Fruit fly (Drosophila melanogaster) whole organism, embryonic: Measurements from ENCODE around the gene Or85c.
A peak's percentile ranks its signal among the peaks of the same experiment; 100 is the strongest.

ENCODE experiments used
- Aef1 ChIP-seq: fragments of 200-800 bp; sonication (Bioruptor generic); IDR thresholded peaks from 3 replicates; pipeline ENCODE4 v1.3.6; 2022; ENCODE audit warnings: missing biosample characterization, missing genetic modification characterization
- Antp ChIP-seq: fragments of 200-800 bp; sonication (Bioruptor generic); optimal IDR thresholded peaks from 3 replicates; lab custom pipeline; 2016; ENCODE audit warnings: missing biosample characterization, missing genetic modification characterization
- BEAF-32 ChIP-seq: fragments of 200-800 bp; sonication (Bioruptor generic); optimal IDR thresholded peaks from 3 replicates; lab custom pipeline; 2017; ENCODE audit warnings: missing biosample characterization, missing genetic modification characterization, mild to moderate bottlenecking, moderate library complexity, missing genetic modification reagents
- CG1024 ChIP-seq: fragments of 200-800 bp; sonication (Bioruptor generic); IDR thresholded peaks from 2 replicates; pipeline ENCODE4 v1.3.6; 2022; ENCODE audit warnings: missing biosample characterization, missing genetic modification characterization
- CG10543 ChIP-seq: fragments of 200-800 bp; sonication (Bioruptor generic); optimal IDR thresholded peaks from 3 replicates; lab custom pipeline; 2017; ENCODE audit warnings: missing biosample characterization, mild to moderate bottlenecking, missing genetic modification characterization, moderate library complexity
- CG14667 ChIP-seq: fragments of 200-800 bp; sonication (Bioruptor generic); IDR thresholded peaks from 2 replicates; pipeline ENCODE4 v1.3.6; 2022; ENCODE audit warnings: missing biosample characterization, missing genetic modification characterization
- CG14965 ChIP-seq: fragments of 200-800 bp; sonication (Bioruptor generic); optimal IDR thresholded peaks from 2 replicates; lab custom pipeline; 2016; ENCODE audit warnings: missing biosample characterization, missing genetic modification characterization, borderline replicate concordance
- CG15011 ChIP-seq: fragments of 200-800 bp; sonication (Bioruptor generic); optimal IDR thresholded peaks from 3 replicates; lab custom pipeline; 2018; ENCODE audit warnings: missing biosample characterization, mild to moderate bottlenecking, missing genetic modification characterization
- CG15514 ChIP-seq: fragments of 200-800 bp; sonication (Bioruptor generic); optimal IDR thresholded peaks from 3 replicates; lab custom pipeline; 2017; ENCODE audit warnings: missing biosample characterization, missing genetic modification characterization, mild to moderate bottlenecking, moderate library complexity, missing genetic modification reagents
- CG16813 ChIP-seq: fragments of 200-800 bp; sonication (Bioruptor generic); IDR thresholded peaks from 3 replicates; pipeline ENCODE4 v1.3.6; 2022; ENCODE audit warnings: missing biosample characterization, missing genetic modification characterization; ENCODE audit not compliant: partially characterized antibody
- CG2129 ChIP-seq: fragments of 200-800 bp; sonication (Bioruptor generic); IDR thresholded peaks from 2 replicates; pipeline ENCODE4 v1.3.6; 2022; ENCODE audit warnings: missing biosample characterization, missing genetic modification characterization; ENCODE audit not compliant: partially characterized antibody
- CG2712 ChIP-seq: fragments of 200-800 bp; optimal IDR thresholded peaks from 3 replicates; lab custom pipeline; 2019; ENCODE audit warnings: missing biosample characterization, mild to moderate bottlenecking, missing genetic modification characterization, moderate library complexity
- CG30403 ChIP-seq: fragments of 200-800 bp; sonication (Bioruptor generic); optimal IDR thresholded peaks from 3 replicates; lab custom pipeline; 2016; ENCODE audit warnings: missing biosample characterization, missing genetic modification characterization
- CG32772 ChIP-seq: fragments of 200-800 bp; sonication (Bioruptor generic); IDR thresholded peaks from 2 replicates; pipeline ENCODE4 v1.3.6; 2022; ENCODE audit warnings: missing biosample characterization, missing genetic modification characterization
- CG34376 ChIP-seq: fragments of 200-800 bp; sonication (Bioruptor generic); optimal IDR thresholded peaks from 2 replicates; lab custom pipeline; 2018; ENCODE audit warnings: missing biosample characterization, mild to moderate bottlenecking, missing genetic modification characterization
- CG4424 ChIP-seq: fragments of 200-800 bp; sonication (Bioruptor generic); optimal IDR thresholded peaks from 3 replicates; lab custom pipeline; 2016; ENCODE audit warnings: missing biosample characterization, missing genetic modification characterization
- CG4617 ChIP-seq: fragments of 200-800 bp; sonication (Bioruptor generic); optimal IDR thresholded peaks from 3 replicates; lab custom pipeline; 2016; ENCODE audit warnings: missing biosample characterization, missing genetic modification characterization, borderline replicate concordance
- CG9609 ChIP-seq: fragments of 200-800 bp; sonication (Bioruptor generic); optimal IDR thresholded peaks from 3 replicates; lab custom pipeline; 2016; ENCODE audit warnings: missing biosample characterization, missing genetic modification characterization
- CoRest ChIP-seq: fragments of 200-800 bp; sonication (Bioruptor generic); optimal IDR thresholded peaks from 3 replicates; lab custom pipeline; 2018; ENCODE audit warnings: missing biosample characterization, mild to moderate bottlenecking, missing genetic modification characterization, moderate library complexity
- CrebB ChIP-seq: fragments of 200-800 bp; sonication (Bioruptor generic); optimal IDR thresholded peaks from 3 replicates; lab custom pipeline; 2018; ENCODE audit warnings: missing biosample characterization, mild to moderate bottlenecking, missing genetic modification characterization
- D ChIP-seq, 2 experiments: fragments of 200-800 bp in 1 of 2; fragments of >200 bp in 1 of 2; sonication (Bioruptor generic) in 1 of 2; optimal IDR thresholded peaks; 2 replicates in 1 of 2; 3 replicates in 1 of 2; lab custom pipeline; 2017; ENCODE audit warnings: mild to moderate bottlenecking in 1 of 2, missing biosample characterization in 1 of 2, missing genetic modification characterization in 1 of 2, missing genetic modification reagents in 1 of 2
- Dref ChIP-seq: fragments of 200-800 bp; sonication (Bioruptor generic); IDR thresholded peaks from 2 replicates; pipeline ENCODE4 v1.3.6; 2022; ENCODE audit warnings: missing biosample characterization, missing genetic modification characterization
- Ets97D ChIP-seq: fragments of 200-800 bp; sonication (Bioruptor generic); optimal IDR thresholded peaks from 3 replicates; lab custom pipeline; 2016; ENCODE audit warnings: missing biosample characterization, missing genetic modification characterization
- HmgD ChIP-seq: fragments of 200-800 bp; sonication (Bioruptor generic); optimal IDR thresholded peaks from 3 replicates; lab custom pipeline; 2016; ENCODE audit warnings: missing biosample characterization, missing genetic modification characterization
- Lhr ChIP-seq: fragments of 200-800 bp; sonication (Bioruptor generic); optimal IDR thresholded peaks from 3 replicates; lab custom pipeline; 2017; ENCODE audit warnings: mild to moderate bottlenecking, missing biosample characterization, missing genetic modification reagents, missing genetic modification characterization
- Mes4 ChIP-seq: fragments of 200-800 bp; sonication (Bioruptor generic); optimal IDR thresholded peaks from 2 replicates; lab custom pipeline; 2016; ENCODE audit warnings: missing biosample characterization, missing genetic modification characterization
- Myb ChIP-seq: fragments of 200-800 bp; sonication (Bioruptor generic); optimal IDR thresholded peaks from 2 replicates; lab custom pipeline; 2016; ENCODE audit warnings: missing biosample characterization, missing genetic modification characterization
- Rfx ChIP-seq: fragments of 200-800 bp; sonication (Bioruptor generic); IDR thresholded peaks from 2 replicates; pipeline ENCODE4 v1.3.6; 2022; ENCODE audit warnings: missing biosample characterization, missing genetic modification characterization
- Taf1 ChIP-seq: fragments of 200-800 bp; sonication (Bioruptor generic); IDR thresholded peaks from 2 replicates; pipeline ENCODE4 v1.3.6; 2022; ENCODE audit warnings: missing biosample characterization, missing genetic modification characterization
- abd-A ChIP-seq: fragments of 200-800 bp; sonication (Bioruptor generic); optimal IDR thresholded peaks from 3 replicates; lab custom pipeline; 2019; ENCODE audit warnings: missing biosample characterization, mild to moderate bottlenecking, missing genetic modification characterization, moderate library complexity
- bbx ChIP-seq: fragments of 200-800 bp; sonication (Bioruptor generic); IDR thresholded peaks from 2 replicates; pipeline ENCODE4 v1.3.6; 2022; ENCODE audit warnings: missing biosample characterization, missing genetic modification characterization; ENCODE audit not compliant: partially characterized antibody
- bcd ChIP-seq: fragments of 200-800 bp; sonication (Bioruptor generic); optimal IDR thresholded peaks from 2 replicates; lab custom pipeline; 2017; ENCODE audit warnings: missing biosample characterization, mild to moderate bottlenecking, missing genetic modification characterization
- chif ChIP-seq, 2 experiments: fragments of 200-800 bp; sonication (Bioruptor generic); optimal IDR thresholded peaks; 3 replicates each; lab custom pipeline; 2016; ENCODE audit warnings: missing biosample characterization in 2 of 2, missing genetic modification characterization in 2 of 2
- chm ChIP-seq: fragments of 200-800 bp; sonication (Bioruptor generic); IDR thresholded peaks from 2 replicates; pipeline ENCODE4 v1.3.6; 2022; ENCODE audit warnings: missing biosample characterization, missing genetic modification characterization
- her ChIP-seq: fragments of 200-800 bp; sonication (Bioruptor generic); optimal IDR thresholded peaks from 2 replicates; lab custom pipeline; 2016; ENCODE audit warnings: missing biosample characterization, missing genetic modification characterization
- inv ChIP-seq: fragments of 200-800 bp; sonication (Bioruptor generic); IDR thresholded peaks from 2 replicates; pipeline ENCODE4 v1.3.6; 2022; ENCODE audit warnings: missing biosample characterization, missing genetic modification characterization; ENCODE audit not compliant: partially characterized antibody
- knrl ChIP-seq: fragments of 200-800 bp; sonication (Bioruptor generic); IDR thresholded peaks from 3 replicates; pipeline ENCODE4 v1.3.6; 2022; ENCODE audit warnings: missing biosample characterization, missing genetic modification characterization; ENCODE audit not compliant: partially characterized antibody
- lilli ChIP-seq: fragments of 200-800 bp; sonication (Bioruptor generic); optimal IDR thresholded peaks from 3 replicates; lab custom pipeline; 2016; ENCODE audit warnings: missing biosample characterization, missing genetic modification characterization
- phol ChIP-seq: fragments of 200-800 bp; sonication (Bioruptor generic); optimal IDR thresholded peaks from 3 replicates; lab custom pipeline; 2018; ENCODE audit warnings: missing biosample characterization, mild to moderate bottlenecking, missing genetic modification characterization, moderate library complexity
- prd ChIP-seq, 3 experiments: fragments of >200 bp in 2 of 3; fragments of 200-800 bp in 1 of 3; sonication (Bioruptor generic) in 1 of 3; optimal IDR thresholded peaks in 2 of 3; IDR thresholded peaks in 1 of 3; 2 replicates in 2 of 3; 3 replicates in 1 of 3; pipeline versions ENCODE4 v1.3.6 to Lab custom; 2017 to 2022; ENCODE audit warnings: missing biosample characterization in 1 of 3, missing genetic modification characterization in 1 of 3
- pzg ChIP-seq: fragments of 200-800 bp; sonication (Bioruptor generic); optimal IDR thresholded peaks from 3 replicates; lab custom pipeline; 2018; ENCODE audit warnings: missing biosample characterization, mild to moderate bottlenecking, missing genetic modification characterization, moderate library complexity
- sna ChIP-seq: fragments of 200-800 bp; sonication (Bioruptor generic); IDR thresholded peaks from 2 replicates; pipeline ENCODE4 v1.3.6; 2022; ENCODE audit warnings: missing biosample characterization, missing genetic modification characterization; ENCODE audit not compliant: partially characterized antibody
- stwl ChIP-seq: fragments of 200-800 bp; sonication (Bioruptor generic); optimal IDR thresholded peaks from 3 replicates; lab custom pipeline; 2018; ENCODE audit warnings: missing biosample characterization, mild to moderate bottlenecking, missing genetic modification characterization, moderate library complexity
- trem ChIP-seq: fragments of 200-800 bp; optimal IDR thresholded peaks from 3 replicates; lab custom pipeline; 2019; ENCODE audit warnings: missing biosample characterization, mild to moderate bottlenecking, missing genetic modification characterization, moderate library complexity
- unc-4 ChIP-seq: fragments of 200-800 bp; sonication (Bioruptor generic); IDR thresholded peaks from 2 replicates; pipeline ENCODE4 v1.3.6; 2022; ENCODE audit warnings: missing biosample characterization, missing genetic modification characterization; ENCODE audit not compliant: partially characterized antibody
- vnd ChIP-seq: fragments of 200-800 bp; sonication (Bioruptor generic); IDR thresholded peaks from 3 replicates; pipeline ENCODE4 v1.3.6; 2022; ENCODE audit warnings: missing biosample characterization, missing genetic modification characterization; ENCODE audit not compliant: partially characterized antibody
- wek ChIP-seq: fragments of 200-800 bp; sonication (Bioruptor generic); optimal IDR thresholded peaks from 3 replicates; lab custom pipeline; 2018; ENCODE audit warnings: missing biosample characterization, mild to moderate bottlenecking, missing genetic modification characterization, moderate library complexity

The Or85c gene

DNA sequence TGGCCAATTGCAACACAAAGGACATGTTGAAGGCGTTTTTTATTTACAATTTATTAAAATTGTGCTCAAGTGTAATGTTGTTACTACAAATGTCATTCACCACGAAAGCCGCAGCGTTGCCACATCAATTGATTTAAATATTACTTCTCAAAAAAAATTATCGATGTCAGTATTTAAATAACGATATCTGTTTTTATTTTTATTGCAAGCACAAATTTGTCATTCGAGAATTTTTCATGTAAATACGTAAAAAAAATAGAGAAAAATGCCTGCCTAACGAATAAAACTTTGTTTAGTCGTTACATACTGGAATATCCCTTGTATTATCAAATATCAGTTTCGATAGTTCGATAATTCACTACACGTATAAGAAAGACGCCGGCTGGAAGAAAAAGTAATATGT is 49.7 kb upstream of the Or85c start, which contains the start of the genes mRpS18A and CG31460 (continued):
- TF ChIP-seq CG2712, result no peak
- no peak for TF ChIP-seq her (GFP tag; lab: Kevin White, UChicago)
- TF ChIP-seq CG15514 (GFP tag; lab: Kevin White, UChicago), result peak; percentile 5
- TF ChIP-seq phol (tag; lab: Kevin White, UChicago), result peak; percentile 64
- TF ChIP-seq CG9609 (GFP tag; lab: Kevin White, UChicago), result peak; percentile 8
- no peak for TF ChIP-seq prd (optimal IDR thresholded peaks at IDR 0.05; lab: Kevin White, UChicago)
- peak; percentile 20; the same call in 1 of the 3 replicates for TF ChIP-seq prd (GFP tag; IDR thresholded peaks at IDR 0.05; lab: Robert Waterston, UW)
- TF ChIP-seq bbx (GFP tag; lab: Robert Waterston, UW), result peak; percentile 44; the same call in 1 of the 2 replicates
- peak; percentile 68 for TF ChIP-seq stwl (tag; lab: Kevin White, UChicago)
- TF ChIP-seq Aef1 (GFP tag; lab: Robert Waterston, UW), result 0 out of 3 replicates have a peak, but pooled peaks have one; percentile 14
- peak; percentile 63 for TF ChIP-seq Dref
- peak; percentile 37 for TF ChIP-seq Lhr (GFP tag; lab: Kevin White, UChicago)
- peak; percentile 10 for TF ChIP-seq CG30403
- peak; percentile 40 for TF ChIP-seq trem (tag; lab: Kevin White, UChicago)
- TF ChIP-seq lilli (GFP tag; lab: Kevin White, UChicago), result peak; percentile 33
- TF ChIP-seq wek, result peak; percentile 6
- TF ChIP-seq CoRest (tag; lab: Kevin White, UChicago), result peak; percentile 22
- TF ChIP-seq CG32772 (GFP tag; lab: Robert Waterston, UW), result no peak
- TF ChIP-seq CG10543 (GFP tag; lab: Kevin White, UChicago), result no peak
- TF ChIP-seq HmgD (GFP tag; lab: Kevin White, UChicago), result no peak
- TF ChIP-seq BEAF-32 (GFP tag; lab: Kevin White, UChicago), result peak; percentile 81
- TF ChIP-seq sna, result peak; percentile 63; the same call in 1 of the 2 replicates
- peak; percentile 57 for TF ChIP-seq CG16813 (GFP tag; lab: Robert Waterston, UW)
- peak; percentile 64; the same call in 2 of the 3 replicates for TF ChIP-seq vnd (GFP tag; lab: Robert Waterston, UW)
- TF ChIP-seq D (optimal IDR thresholded peaks at IDR 0.05; lab: Kevin White, UChicago), result no peak
- no peak for TF ChIP-seq D (GFP tag; optimal IDR thresholded peaks at IDR 0.05; lab: Kevin White, UChicago)
- peak; percentile 62 for TF ChIP-seq inv (GFP tag; lab: Robert Waterston, UW)
- no peak for TF ChIP-seq CG1024 (GFP tag; lab: Robert Waterston, UW)
- TF ChIP-seq Antp (GFP tag; lab: Kevin White, UChicago), result no peak
- no peak for TF ChIP-seq Taf1
- TF ChIP-seq CG15011 (GFP tag; lab: Kevin White, UChicago), result no peak
- no peak for TF ChIP-seq chif (GFP tag; optimal IDR thresholded peaks at IDR 0.05; lab: Kevin White, UChicago)
- TF ChIP-seq CG34376 (GFP tag; lab: Kevin White, UChicago), result no peak
- TF ChIP-seq CG4424, result no peak
- peak; percentile 71 for TF ChIP-seq knrl (GFP tag; lab: Robert Waterston, UW)
- peak; percentile 52 for TF ChIP-seq CG4617 (GFP tag; lab: Kevin White, UChicago)
- peak; percentile 55 for TF ChIP-seq pzg (GFP tag; lab: Kevin White, UChicago)
- no peak for TF ChIP-seq bcd (GFP tag; lab: Kevin White, UChicago)
- TF ChIP-seq unc-4 (GFP tag; lab: Robert Waterston, UW), result peak; percentile 76
- TF ChIP-seq abd-A (tag; lab: Kevin White, UChicago), result no peak
- TF ChIP-seq CG14965, result no peak
- TF ChIP-seq CG14667 (GFP tag; lab: Robert Waterston, UW), result no peak
- TF ChIP-seq CrebB (tag; lab: Kevin White, UChicago), result no peak
- TF ChIP-seq chm (GFP tag; lab: Robert Waterston, UW), result no peak
- peak; percentile 29; the same call in 1 of the 2 replicates for TF ChIP-seq Rfx
- peak; percentile 43 for TF ChIP-seq Ets97D
- TF ChIP-seq Myb (GFP tag; lab: Kevin White, UChicago), result peak; percentile 23
- TF ChIP-seq CG2129, result peak; percentile 59; the same call in 1 of the 2 replicates
- no peak for TF ChIP-seq Mes4
- TF ChIP-seq, all 482 proteins: peak for 78
